Fruit fly (Drosophila melanogaster) whole organism, wandering third instar larva: ENCODE data around the gene SmydA-2.

Experiments used
- GATAd ChIP-seq: sonication (Bioruptor generic); optimal IDR thresholded peaks from 2 replicates; lab custom pipeline; 2016; ENCODE audit warnings: missing biosample characterization, missing genetic modification characterization
- dmrt93B ChIP-seq: fragments of 200-800 bp; sonication (Bioruptor generic); optimal IDR thresholded peaks from 2 replicates; lab custom pipeline; 2018; ENCODE audit warnings: missing biosample characterization, mild to moderate bottlenecking, missing genetic modification characterization
- dsf ChIP-seq: sonication (Bioruptor generic); optimal IDR thresholded peaks from 2 replicates; lab custom pipeline; 2016; ENCODE audit warnings: missing biosample characterization, missing genetic modification characterization, borderline replicate concordance
- fru ChIP-seq: fragments of 200-800 bp; sonication (Bioruptor generic); optimal IDR thresholded peaks from 3 replicates; lab custom pipeline; 2016; ENCODE audit warnings: missing biosample characterization, mild to moderate bottlenecking, missing genetic modification characterization
- h ChIP-seq: fragments of 200-800 bp; sonication (Bioruptor generic); optimal IDR thresholded peaks from 3 replicates; lab custom pipeline; 2016; ENCODE audit warnings: missing biosample characterization, mild to moderate bottlenecking, missing genetic modification characterization
- psq ChIP-seq: fragments of 200-800 bp; sonication (Bioruptor generic); optimal IDR thresholded peaks from 3 replicates; lab custom pipeline; 2017; ENCODE audit warnings: missing biosample characterization, mild to moderate bottlenecking, missing genetic modification characterization, moderate library complexity
- usp ChIP-seq: fragments of >200 bp; optimal IDR thresholded peaks from 2 replicates; lab custom pipeline; 2017; ENCODE audit warnings: missing biosample characterization, missing genetic modification characterization

DNA sequence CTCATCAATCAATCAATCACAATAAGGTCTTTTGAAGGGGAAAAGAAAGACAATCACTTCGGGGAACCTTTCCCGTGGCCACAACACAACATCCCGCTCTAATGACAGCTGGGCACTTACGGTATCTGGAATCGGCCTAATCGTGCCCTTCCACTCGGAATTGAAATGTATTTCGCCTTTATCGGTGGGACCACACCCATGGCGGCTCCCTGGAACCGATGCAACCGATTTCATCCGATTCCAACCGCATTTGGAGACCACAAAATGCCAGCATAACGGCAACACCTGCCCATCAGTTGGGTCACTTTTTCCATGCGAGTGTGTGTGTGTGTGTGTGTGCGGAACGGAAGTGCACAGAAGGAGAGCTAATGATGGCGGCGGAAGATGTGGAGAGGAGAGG, 29.6 kb upstream of the SmydA-2 start:
- TF ChIP-seq fru (GFP tag; lab: Kevin White, UChicago) (no peak), psq (GFP tag; lab: Kevin White, UChicago) (no peak), usp (GFP tag; lab: Kevin White, UChicago) (no peak), h (no peak), GATAd (GFP tag; lab: Kevin White, UChicago) (no peak), dsf (GFP tag; lab: Kevin White, UChicago) (no peak), dmrt93B (GFP tag; lab: Kevin White, UChicago) (no peak)
